Worm (Caenorhabditis elegans) whole organism, late embryonic: ENCODE measurements around the gene mdt-26.

Source experiments
- Y22D7AL.16 ChIP-seq: sonication (generic microtip); optimal IDR thresholded peaks from 2 replicates; lab custom pipeline; 2016; ENCODE audit warnings: missing genetic modification characterization, missing compliant biosample characterization
- ahr-1 ChIP-seq: sonication (generic microtip); optimal IDR thresholded peaks from 2 replicates; lab custom pipeline; 2016; ENCODE audit warnings: missing genetic modification characterization, missing compliant biosample characterization
- dve-1 ChIP-seq: sonication (generic microtip); optimal IDR thresholded peaks from 2 replicates; lab custom pipeline; 2017; ENCODE audit warnings: antibody characterized with exemption, mild to moderate bottlenecking, missing genetic modification characterization, missing compliant biosample characterization
- elt-2 ChIP-seq: sonication (generic microtip); optimal IDR thresholded peaks from 2 replicates; lab custom pipeline; 2016; ENCODE audit warnings: missing genetic modification reagents, missing genetic modification characterization, missing compliant biosample characterization
- lin-11 ChIP-seq: fragments of 200-800 bp; sonication (Bioruptor generic); optimal IDR thresholded peaks from 2 replicates; lab custom pipeline; 2018; ENCODE audit warnings: mild to moderate bottlenecking, missing genetic modification characterization, missing compliant biosample characterization
- unc-42 ChIP-seq: sonication (generic microtip); optimal IDR thresholded peaks from 2 replicates; lab custom pipeline; 2016; ENCODE audit warnings: missing genotype, missing genetic modification characterization, missing compliant biosample characterization
- unc-55 ChIP-seq: sonication (generic microtip); optimal IDR thresholded peaks from 2 replicates; lab custom pipeline; 2017; ENCODE audit warnings: missing biosample characterization, missing genetic modification reagents, missing genetic modification characterization

ce11 chrII:5654215-5654614 is 6.8 kb upstream of the mdt-26 start, which contains the start of gene F59E12.1:
- TF ChIP-seq ahr-1 (tag; lab: Kevin White, UChicago) (no peak), dve-1 (tag; lab: Kevin White, UChicago) (no peak), lin-11 (tag; lab: Kevin White, UChicago) (no peak), Y22D7AL.16 (tag; lab: Kevin White, UChicago) (no peak), elt-2 (tag; lab: Kevin White, UChicago) (no peak), unc-42 (tag; lab: Kevin White, UChicago) (no peak), unc-55 (GFP tag; lab: Kevin White, UChicago) (no peak)
